Worm (Caenorhabditis elegans): ENCODE measurements around the gene R08A2.7.

R08A2.7 gene

DNA sequence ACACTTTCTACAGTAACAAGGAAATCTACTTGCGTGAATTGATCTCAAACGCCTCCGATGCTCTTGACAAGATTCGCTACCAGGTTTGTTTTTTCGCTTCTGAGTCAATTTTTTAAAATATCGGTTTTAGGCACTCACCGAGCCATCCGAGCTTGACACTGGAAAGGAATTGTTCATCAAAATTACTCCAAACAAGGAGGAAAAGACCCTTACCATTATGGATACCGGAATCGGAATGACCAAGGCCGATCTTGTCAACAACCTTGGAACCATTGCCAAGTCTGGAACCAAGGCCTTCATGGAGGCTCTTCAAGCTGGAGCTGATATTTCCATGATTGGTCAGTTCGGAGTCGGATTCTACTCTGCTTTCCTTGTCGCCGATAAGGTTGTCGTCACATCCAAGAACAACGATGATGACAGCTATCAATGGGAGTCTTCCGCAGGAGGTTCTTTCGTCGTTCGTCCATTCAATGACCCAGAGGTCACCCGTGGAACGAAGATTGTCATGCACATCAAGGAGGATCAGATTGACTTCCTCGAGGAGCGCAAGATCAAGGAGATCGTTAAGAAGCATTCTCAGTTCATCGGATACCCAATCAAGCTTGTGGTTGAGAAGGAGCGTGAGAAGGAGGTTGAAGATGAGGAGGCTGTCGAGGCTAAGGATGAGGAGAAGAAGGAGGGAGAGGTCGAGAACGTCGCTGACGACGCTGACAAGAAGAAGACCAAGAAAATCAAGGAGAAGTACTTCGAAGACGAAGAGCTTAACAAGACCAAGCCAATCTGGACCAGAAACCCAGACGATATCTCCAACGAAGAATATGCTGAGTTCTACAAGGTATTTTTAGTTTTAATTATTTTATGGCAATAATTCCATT, 36.7 kb upstream of the R08A2.7 start (continued):
- TF ChIP-seq B0261.1 (tag; optimal IDR thresholded peaks at IDR 0.05) (no peak), nhr-90 (tag; optimal IDR thresholded peaks at IDR 0.05) (no peak), egl-44 (GFP tag; IDR thresholded peaks at IDR 0.05) (no peak), T07F8.4 (tag; optimal IDR thresholded peaks at IDR 0.05) (no peak), snpc-1.1 (tag; optimal IDR thresholded peaks at IDR 0.05; ENCODE audit: insufficient read depth) (no peak), rec-8 (tag; optimal IDR thresholded peaks at IDR 0.05) (no peak), F10E7.11 (tag; optimal IDR thresholded peaks at IDR 0.05) (no peak), attf-3 (GFP tag; conservative IDR thresholded peaks at IDR 0.05) (no peak), madf-3 (GFP tag; IDR thresholded peaks at IDR 0.05) (0 out of 2 replicates have a peak, but pooled peaks have one; percentile 0), ZK185.1 (tag; optimal IDR thresholded peaks at IDR 0.05; ENCODE audit: poor library complexity, severe bottlenecking) (no peak), mes-4 (tag; optimal IDR thresholded peaks at IDR 0.05) (no peak), ceh-79 (tag; optimal IDR thresholded peaks at IDR 0.05) (no peak), Y53G8AR.9 (GFP tag; conservative IDR thresholded peaks at IDR 0.05) (0 out of 2 replicates have a peak, but pooled peaks have one; percentile 28), repo-1 (tag; optimal IDR thresholded peaks at IDR 0.05) (no peak), xnd-1 (tag; optimal IDR thresholded peaks at IDR 0.05) (no peak), efl-1 (GFP tag; optimal IDR thresholded peaks at IDR 0.05) (no peak), attf-5 (GFP tag; optimal IDR thresholded peaks at IDR 0.05) (no peak), tlf-1 (GFP tag; optimal IDR thresholded peaks at IDR 0.05) (no peak), F52B5.7 (tag; optimal IDR thresholded peaks at IDR 0.05) (no peak), gei-17 (GFP tag; optimal IDR thresholded peaks at IDR 0.05) (no peak), die-1 (tag; optimal IDR thresholded peaks at IDR 0.05) (no peak), lin-40 (tag; optimal IDR thresholded peaks at IDR 0.05) (no peak), dpl-1 (GFP tag; optimal IDR thresholded peaks at IDR 0.05) (peak; percentile 5), B0336.3 (GFP tag; IDR thresholded peaks at IDR 0.05) (peak; percentile 13), ceh-91 (GFP tag; IDR thresholded peaks at IDR 0.05) (no peak), F37B4.10 (GFP tag; IDR thresholded peaks at IDR 0.05) (0 out of 2 replicates have a peak, but pooled peaks have one; percentile 9), zfh-2 (GFP tag; conservative IDR thresholded peaks at IDR 0.05) (peak; percentile 63; the same call in 1 of the 2 replicates), nhr-120 (GFP tag; IDR thresholded peaks at IDR 0.05) (no peak), C06A6.2 (GFP tag; conservative IDR thresholded peaks at IDR 0.05) (no peak), snpc-1.3 (tag; optimal IDR thresholded peaks at IDR 0.05; ENCODE audit: insufficient read depth) (no peak), athp-1 (tag; optimal IDR thresholded peaks at IDR 0.05) (no peak), mcd-1 (GFP tag; IDR thresholded peaks at IDR 0.05) (peak; percentile 31; the same call in 1 of the 2 replicates), K11D2.4 (GFP tag; IDR thresholded peaks at IDR 0.05) (no peak), egl-18 (GFP tag; IDR thresholded peaks at IDR 0.05) (no peak), lag-1 (GFP tag; IDR thresholded peaks at IDR 0.05) (no peak), bed-1 (GFP tag; IDR thresholded peaks at IDR 0.05) (no peak), F23B12.7 (tag; optimal IDR thresholded peaks at IDR 0.05; ENCODE audit: insufficient read depth) (no peak), Y79H2A.3 (GFP tag; conservative IDR thresholded peaks at IDR 0.05) (no peak), nhr-27 (tag; optimal IDR thresholded peaks at IDR 0.05) (no peak), madf-6 (GFP tag; IDR thresholded peaks at IDR 0.05) (peak; percentile 19; the same call in 1 of the 2 replicates), Y56A3A.18 (GFP tag; IDR thresholded peaks at IDR 0.05) (no peak), lin-54 (GFP tag; optimal IDR thresholded peaks at IDR 0.05) (no peak), ztf-22 (GFP tag; optimal IDR thresholded peaks at IDR 0.05) (no peak)
